Worm (Caenorhabditis elegans) whole organism, L4 larva: Measurements from ENCODE around the gene cyn-11.

Experiments used
- R02D3.7 ChIP-seq: fragments of 150-350 bp; sonication (generic microtip); optimal IDR thresholded peaks from 3 replicates; lab custom pipeline; 2014; ENCODE audit warnings: missing biosample characterization, missing genetic modification characterization
- aha-1 ChIP-seq: fragments of 150-350 bp; peaks from one replicate; lab custom pipeline; 2014; ENCODE audit warnings: missing biosample characterization, missing genetic modification characterization
- ama-1 ChIP-seq: fragments of 150-350 bp; optimal IDR thresholded peaks from 2 replicates; lab custom pipeline; 2014; ENCODE audit warnings: inconsistent platforms, mixed read lengths
- ceh-32 ChIP-seq: sonication (generic microtip); optimal IDR thresholded peaks from 2 replicates; lab custom pipeline; 2016; ENCODE audit warnings: mild to moderate bottlenecking, missing genetic modification characterization, missing compliant biosample characterization; ENCODE audit not compliant: poor library complexity
- ceh-62 ChIP-seq: sonication (generic microtip); optimal IDR thresholded peaks from 2 replicates; lab custom pipeline; 2017; ENCODE audit warnings: missing biosample characterization, missing genetic modification characterization
- ceh-82 ChIP-seq: sonication (generic microtip); optimal IDR thresholded peaks from 2 replicates; lab custom pipeline; 2017; ENCODE audit warnings: missing biosample characterization, missing genetic modification characterization
- cey-2 ChIP-seq: sonication (generic microtip); optimal IDR thresholded peaks from 3 replicates; lab custom pipeline; 2017; ENCODE audit warnings: missing genetic modification characterization, mild to moderate bottlenecking, missing compliant biosample characterization, antibody characterized with exemption, borderline replicate concordance; ENCODE audit not compliant: insufficient read depth
- ctbp-1 ChIP-seq: fragments of 200-800 bp; sonication (Bioruptor generic); IDR thresholded peaks from 2 replicates; pipeline ENCODE4 v1.3.6; 2022; ENCODE audit warnings: missing genetic modification reagents, missing genetic modification characterization, missing compliant biosample characterization
- daf-16 ChIP-seq, 3 experiments: sonication (generic microtip); optimal IDR thresholded peaks; 2 replicates each; lab custom pipeline; 2016 to 2017; ENCODE audit warnings: missing genetic modification characterization in 3 of 3, missing genetic modification reagents in 3 of 3, mild to moderate bottlenecking in 2 of 3, missing compliant biosample characterization in 2 of 3, missing biosample characterization in 1 of 3, moderate library complexity in 1 of 3
- daf-19 ChIP-seq: fragments of 200-800 bp; sonication (Bioruptor generic); conservative IDR thresholded peaks from 2 replicates; pipeline ENCODE4 v1.3.6; 2022; ENCODE audit warnings: missing genetic modification characterization, missing compliant biosample characterization
- daf-8 ChIP-seq: fragments of 200-800 bp; sonication (Bioruptor generic); IDR thresholded peaks from 2 replicates; pipeline ENCODE4 v1.3.6; 2022; ENCODE audit warnings: missing genetic modification characterization, missing compliant biosample characterization
- dmd-6 ChIP-seq: fragments of 200-800 bp; sonication (Bioruptor generic); IDR thresholded peaks from 2 replicates; pipeline ENCODE4 v1.3.6; 2022; ENCODE audit warnings: missing genetic modification reagents, missing genetic modification characterization, missing compliant biosample characterization
- dpl-1 ChIP-seq: fragments of 150-350 bp; optimal IDR thresholded peaks from 2 replicates; lab custom pipeline; 2014; ENCODE audit warnings: missing biosample characterization, missing genetic modification reagents, missing genetic modification characterization
- dve-1 ChIP-seq: sonication (generic microtip); optimal IDR thresholded peaks from 2 replicates; lab custom pipeline; 2017; ENCODE audit warnings: antibody characterized with exemption, mild to moderate bottlenecking, missing genetic modification characterization, missing compliant biosample characterization; ENCODE audit not compliant: insufficient read depth
- egl-27 ChIP-seq: sonication (generic microtip); optimal IDR thresholded peaks from 3 replicates; lab custom pipeline; 2017; ENCODE audit warnings: missing biosample characterization, missing genetic modification reagents, missing genetic modification characterization
- fos-1 ChIP-seq: fragments of 150-350 bp; optimal IDR thresholded peaks from 2 replicates; lab custom pipeline; 2014; ENCODE audit warnings: missing biosample characterization, missing genetic modification characterization
- gei-8 ChIP-seq: fragments of 200-800 bp; sonication (Bioruptor generic); optimal IDR thresholded peaks from 2 replicates; lab custom pipeline; 2018; ENCODE audit warnings: mild to moderate bottlenecking, missing genetic modification characterization, missing compliant biosample characterization
- hif-1 ChIP-seq, 2 experiments: sonication (generic microtip); optimal IDR thresholded peaks; 2 replicates each; lab custom pipeline; 2016 to 2017; ENCODE audit warnings: missing compliant biosample characterization in 2 of 2, missing genetic modification characterization in 2 of 2, missing genetic modification reagents in 2 of 2, missing genotype in 2 of 2, mild to moderate bottlenecking in 1 of 2
- hlh-11 ChIP-seq: fragments of 200-800 bp; sonication (Bioruptor generic); optimal IDR thresholded peaks from 2 replicates; lab custom pipeline; 2018; ENCODE audit warnings: mild to moderate bottlenecking, missing genetic modification characterization, missing compliant biosample characterization
- hlh-30 ChIP-seq: sonication (generic microtip); optimal IDR thresholded peaks from 2 replicates; lab custom pipeline; 2017; ENCODE audit warnings: antibody characterized with exemption, mild to moderate bottlenecking, missing genetic modification characterization, missing compliant biosample characterization; ENCODE audit not compliant: insufficient read depth
- lim-7 ChIP-seq: fragments of 200-800 bp; sonication (Bioruptor generic); IDR thresholded peaks from 2 replicates; pipeline ENCODE4 v1.3.6; 2022; ENCODE audit warnings: missing genetic modification characterization, missing compliant biosample characterization
- lin-13 ChIP-seq: fragments of 150-350 bp; optimal IDR thresholded peaks from 2 replicates; lab custom pipeline; 2014; ENCODE audit warnings: missing biosample characterization, missing genetic modification reagents, missing genetic modification characterization
- lir-3 ChIP-seq: sonication (generic microtip); optimal IDR thresholded peaks from 2 replicates; lab custom pipeline; 2016; ENCODE audit warnings: mild to moderate bottlenecking, missing genetic modification characterization, missing compliant biosample characterization
- lsy-2 ChIP-seq, 2 experiments: fragments of 150-350 bp in 1 of 2; sonication (generic microtip) in 1 of 2; optimal IDR thresholded peaks; 2 replicates each; lab custom pipeline; 2014 to 2017; ENCODE audit warnings: missing biosample characterization in 2 of 2, missing genetic modification characterization in 2 of 2
- mdt-29 ChIP-seq: fragments of 200-800 bp; sonication (Bioruptor generic); IDR thresholded peaks from 2 replicates; pipeline ENCODE4 v1.3.6; 2022; ENCODE audit warnings: missing genetic modification reagents, missing genetic modification characterization, missing compliant biosample characterization
- mep-1 ChIP-seq: fragments of 150-350 bp; sonication (generic microtip); optimal IDR thresholded peaks from 3 replicates; lab custom pipeline; 2014; ENCODE audit warnings: missing biosample characterization, missing genetic modification characterization
- mes-2 ChIP-seq: sonication (generic microtip); optimal IDR thresholded peaks from 2 replicates; lab custom pipeline; 2016; ENCODE audit warnings: missing genotype, mild to moderate bottlenecking, missing genetic modification characterization, missing compliant biosample characterization; ENCODE audit not compliant: poor library complexity, severe bottlenecking
- mxl-2 ChIP-seq: fragments of 200-800 bp; sonication (Bioruptor generic); conservative IDR thresholded peaks from 2 replicates; pipeline ENCODE4 v1.3.6; 2022; ENCODE audit warnings: missing genetic modification reagents, missing genetic modification characterization, missing compliant biosample characterization
- nhr-28 ChIP-seq: fragments of 150-350 bp; optimal IDR thresholded peaks from 2 replicates; lab custom pipeline; 2014; ENCODE audit warnings: missing biosample characterization, missing genetic modification characterization
- nhr-41 ChIP-seq: fragments of 200-800 bp; sonication (Bioruptor generic); IDR thresholded peaks from 2 replicates; pipeline ENCODE4 v1.3.6; 2022; ENCODE audit warnings: missing genetic modification reagents, missing genetic modification characterization, missing compliant biosample characterization
- nhr-6 ChIP-seq: fragments of 150-350 bp; optimal IDR thresholded peaks from 2 replicates; lab custom pipeline; 2014; ENCODE audit warnings: missing biosample characterization, missing genetic modification characterization
- pqm-1 ChIP-seq: sonication (generic microtip); optimal IDR thresholded peaks from 2 replicates; lab custom pipeline; 2017; ENCODE audit warnings: missing biosample characterization, missing genetic modification characterization
- spr-3 ChIP-seq: fragments of 200-800 bp; sonication (Bioruptor generic); optimal IDR thresholded peaks from 2 replicates; lab custom pipeline; 2018; ENCODE audit warnings: mild to moderate bottlenecking, missing genetic modification characterization, missing compliant biosample characterization
- unc-62 ChIP-seq, 3 experiments: fragments of 150-350 bp in 1 of 3; sonication (generic microtip); optimal IDR thresholded peaks in 2 of 3; peaks in 1 of 3; 1 replicate in 1 of 3; 2 replicates in 2 of 3; lab custom pipeline; 2014 to 2017; ENCODE audit warnings: missing biosample characterization in 3 of 3, missing genetic modification characterization in 3 of 3, missing genetic modification reagents in 3 of 3, missing genotype in 1 of 3

The cyn-11 gene

ce11 chrII:8695783-8696182 lies 20.3 kb downstream of the cyn-11 start, which contains the start of gene C34C6.10:
Gene C34C6.10 (minus strand): TSS chrII:8695883.
- TF ChIP-seq fos-1 (tag; lab: Kevin White, UChicago) = no peak
- no peak for TF ChIP-seq cey-2 (tag; lab: Kevin White, UChicago)
- TF ChIP-seq ama-1 = no peak
- TF ChIP-seq hlh-30 (tag; lab: Kevin White, UChicago) = no peak
- no peak for TF ChIP-seq daf-19 (GFP tag; lab: Robert Waterston, UW)
- TF ChIP-seq mxl-2 (GFP tag; lab: Robert Waterston, UW) = no peak
- no peak for TF ChIP-seq spr-3 (GFP tag; lab: Kevin White, UChicago)
- TF ChIP-seq dmd-6 (GFP tag; lab: Robert Waterston, UW) = no peak
- no peak for TF ChIP-seq egl-27 (tag; lab: Kevin White, UChicago)
- TF ChIP-seq, all 104 proteins: peak for 0

DNA sequence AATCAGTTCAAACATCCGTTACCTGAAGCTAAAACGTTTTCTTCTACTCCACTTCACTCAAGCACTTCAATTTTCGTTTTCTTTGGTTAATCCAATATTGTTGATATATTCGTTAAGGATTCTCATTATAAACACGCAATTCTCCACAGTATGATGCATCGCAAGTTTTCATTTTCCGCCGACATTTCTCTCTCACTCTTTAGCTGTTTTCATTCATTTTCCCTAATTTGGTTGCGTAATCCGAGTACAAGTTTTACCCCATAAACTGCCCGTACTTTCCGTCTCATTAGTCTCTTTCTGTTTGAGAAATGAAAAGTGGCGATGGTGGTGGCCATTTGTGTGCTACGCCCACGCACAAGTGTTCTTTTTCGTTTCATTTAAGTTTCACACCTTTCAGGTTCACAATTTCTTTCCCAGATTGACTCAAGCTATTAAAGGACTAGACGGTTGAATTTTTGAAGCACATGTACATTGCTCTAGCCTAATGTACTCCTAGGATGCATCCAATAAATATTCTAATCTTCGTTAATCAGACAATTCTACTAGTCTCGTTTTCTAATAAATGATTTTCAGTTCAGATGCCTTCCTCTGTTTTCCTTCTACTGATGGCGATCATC lies 24.6 kb downstream of the cyn-11 start, which contains the start of gene C34C6.3:
C34C6.3 (plus strand) TSS at position 567 of the 617 bp plus-strand sequence.
- TF ChIP-seq nhr-28 (tag; lab: Kevin White, UChicago) (no peak), unc-62 (GFP tag; optimal IDR thresholded peaks at IDR 0.05 in 1 of 2; lab: Kevin White, UChicago) (peak in 1 of 2 experiments; percentile 34), unc-62 (tag; optimal IDR thresholded peaks at IDR 0.05; lab: Kevin White, UChicago) (no peak)

DNA sequence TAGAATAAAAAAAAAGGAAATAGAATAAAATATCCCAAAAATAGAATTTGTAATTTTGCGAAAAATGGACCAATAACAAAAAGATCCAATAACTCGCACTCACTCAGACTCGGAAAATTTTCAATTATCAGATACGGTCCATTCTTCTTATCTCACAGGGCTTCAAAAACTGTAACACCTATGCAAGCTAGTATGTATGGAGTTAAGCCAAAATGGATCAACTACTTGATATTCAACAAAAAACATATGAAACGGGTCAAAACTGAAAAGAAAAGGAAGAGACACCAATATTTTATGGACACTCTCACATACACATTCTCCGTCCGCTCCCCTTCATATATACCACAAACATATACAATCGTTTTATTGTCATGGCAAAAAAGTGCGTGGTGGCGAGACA lies 30.5 kb downstream of the cyn-11 start, which contains the start of gene C34C6.9:
C34C6.9 (plus strand) TSS at position 301 of the 400 bp plus-strand sequence.
- TF ChIP-seq daf-8 (GFP tag; lab: Robert Waterston, UW) (no peak), aha-1 (tag; lab: Kevin White, UChicago) (peak; percentile 39)
- TF ChIP-seq, all 104 proteins: peak for 1

ce11 chrII:8684824-8685223 lies 31.3 kb downstream of the cyn-11 start, which contains the start of gene hgap-2:
Gene hgap-2 (minus strand): TSS chrII:8684924.
- peak; percentile 25 for TF ChIP-seq nhr-6 (tag; lab: Kevin White, UChicago)
- no peak for TF ChIP-seq ceh-82 (tag; lab: Kevin White, UChicago)
- TF ChIP-seq, all 104 proteins: peak for 1

- no peak for TF ChIP-seq ceh-62 (tag; lab: Kevin White, UChicago)
- TF ChIP-seq lim-7 = no peak
- TF ChIP-seq R02D3.7 (tag; lab: Kevin White, UChicago) = no peak
- peak; percentile 22 for TF ChIP-seq dpl-1 (GFP tag; lab: Kevin White, UChicago)
- TF ChIP-seq ctbp-1 = no peak
- peak in 1 of 2 experiments; percentile 81 for TF ChIP-seq lsy-2 (tag; optimal IDR thresholded peaks at IDR 0.05; lab: Kevin White, UChicago)
- TF ChIP-seq dmd-6 (GFP tag; lab: Robert Waterston, UW) = 0 out of 2 replicates have a peak, but pooled peaks have one; percentile 25
- peak; percentile 13 for TF ChIP-seq dve-1
- TF ChIP-seq hif-1 (tag; optimal IDR thresholded peaks at IDR 0.05; lab: Kevin White, UChicago) = no peak
- TF ChIP-seq mes-2 (tag; lab: Kevin White, UChicago) = peak; percentile 79
- no peak for TF ChIP-seq ama-1
- peak; percentile 66 for TF ChIP-seq mep-1 (tag; lab: Kevin White, UChicago)
- TF ChIP-seq ceh-32 (tag; lab: Kevin White, UChicago) = no peak
- peak; percentile 8 for TF ChIP-seq aha-1 (tag; lab: Kevin White, UChicago)
Observed at ce11 chrII:8683933-8684332, 32.1 kb downstream of the cyn-11 start.

- TF ChIP-seq pqm-1 (tag; lab: Kevin White, UChicago) = peak; percentile 40
- TF ChIP-seq daf-16 (GFP tag; optimal IDR thresholded peaks at IDR 0.05; lab: Kevin White, UChicago) = no peak
- peak; percentile 65 for TF ChIP-seq daf-16 (tag; optimal IDR thresholded peaks at IDR 0.05; lab: Kevin White, UChicago)
- no peak for TF ChIP-seq lin-13 (GFP tag; lab: Kevin White, UChicago)
- peak; percentile 38 for TF ChIP-seq dve-1
- TF ChIP-seq hlh-11 (tag; lab: Kevin White, UChicago) = peak; percentile 2
- TF ChIP-seq lir-3 (tag; lab: Kevin White, UChicago) = no peak
- TF ChIP-seq gei-8 (GFP tag; lab: Kevin White, UChicago) = no peak
- TF ChIP-seq mdt-29 (GFP tag; lab: Robert Waterston, UW) = no peak
- no peak for TF ChIP-seq nhr-41 (GFP tag; lab: Robert Waterston, UW)
Observed at ce11 chrII:8679799-8680198, 36.3 kb downstream of the cyn-11 start.
